Worm (Caenorhabditis elegans) whole organism, early embryonic: ENCODE data around the gene F23H11.2.

Experiments
- F13C5.2 ChIP-seq: sonication (generic microtip); optimal IDR thresholded peaks from 2 replicates; lab custom pipeline; 2017; ENCODE audit warnings: mild to moderate bottlenecking, missing genetic modification characterization, inconsistent platforms, missing compliant biosample characterization
- aly-1 ChIP-seq: sonication (generic microtip); optimal IDR thresholded peaks from 2 replicates; lab custom pipeline; 2016; ENCODE audit warnings: missing genetic modification characterization, missing compliant biosample characterization
- ama-1 ChIP-seq: fragments of 150-350 bp; optimal IDR thresholded peaks from 2 replicates; lab custom pipeline; 2014
- ceh-13 ChIP-seq: fragments of 200-800 bp; sonication (Bioruptor generic); optimal IDR thresholded peaks from 2 replicates; lab custom pipeline; 2018; ENCODE audit warnings: mild to moderate bottlenecking, missing genetic modification characterization, missing compliant biosample characterization
- flt-1 ChIP-seq: fragments of 200-800 bp; sonication (Bioruptor generic); IDR thresholded peaks from 2 replicates; pipeline ENCODE4 v1.3.6; 2022; ENCODE audit warnings: missing genetic modification characterization, missing compliant biosample characterization
- sea-1 ChIP-seq: fragments of 200-800 bp; sonication (Bioruptor generic); conservative IDR thresholded peaks from 2 replicates; pipeline ENCODE4 v1.3.6; 2022; ENCODE audit warnings: missing genetic modification characterization, missing compliant biosample characterization

- TF ChIP-seq ama-1 (no peak), flt-1 (no peak), aly-1 (tag; lab: Kevin White, UChicago) (no peak), sea-1 (GFP tag; lab: Robert Waterston, UW) (no peak), F13C5.2 (tag; lab: Kevin White, UChicago) (no peak), ceh-13 (GFP tag; lab: Kevin White, UChicago) (no peak)
Observed at ce11 chrIII:900134-900533, 4.6 kb downstream of the F23H11.2 start.
